Worm (Caenorhabditis elegans) whole organism, young adult: ENCODE measurements around the gene Y75D11A.2.
"Not testable (repeated sequence)": the region's sequence is repeated elsewhere in the genome, so short reads cannot be mapped to it uniquely, and the experiment has no call there.

ENCODE experiments used
- ceh-58 ChIP-seq: fragments of 200-800 bp; sonication (Bioruptor generic); IDR thresholded peaks from 2 replicates; pipeline ENCODE4 v1.3.6; 2022; ENCODE audit warnings: missing genetic modification characterization, missing compliant biosample characterization
- hlh-26 ChIP-seq: fragments of 200-800 bp; sonication (Bioruptor generic); conservative IDR thresholded peaks from 2 replicates; pipeline ENCODE4 v1.3.6; 2022; ENCODE audit warnings: missing genetic modification reagents, missing genetic modification characterization, missing compliant biosample characterization
- unc-62 ChIP-seq: fragments of 150-350 bp; optimal IDR thresholded peaks from 2 replicates; lab custom pipeline; 2014; ENCODE audit warnings: missing biosample characterization, missing genetic modification reagents, missing genetic modification characterization

DNA sequence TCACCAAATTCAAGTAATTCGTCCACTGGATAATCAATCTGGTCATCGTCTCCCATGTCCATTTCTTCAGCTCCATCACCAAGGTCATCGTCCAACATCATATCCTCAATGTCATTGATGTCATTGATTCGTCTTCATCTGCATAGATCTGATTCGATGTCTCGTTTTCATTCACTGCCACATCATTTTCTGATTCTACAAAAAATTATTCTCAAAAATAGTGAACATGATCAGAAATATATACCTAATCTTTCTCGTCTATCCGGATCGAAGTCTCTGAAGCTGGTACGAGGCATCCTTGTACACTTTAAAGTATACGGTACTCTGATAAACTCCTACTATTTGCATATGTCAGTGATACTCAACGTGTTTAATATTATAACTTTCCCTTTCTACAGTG is 45.8 kb upstream of the Y75D11A.2 start, which contains the start of gene C36C9.4:
- not testable (repeated sequence) for TF ChIP-seq hlh-26; unc-62 (GFP tag; lab: Kevin White, UChicago); ceh-58 (GFP tag; lab: Robert Waterston, UW)
